Fruit fly (Drosophila melanogaster): ENCODE results near the gene CG8219.

CG8219 gene

DNA sequence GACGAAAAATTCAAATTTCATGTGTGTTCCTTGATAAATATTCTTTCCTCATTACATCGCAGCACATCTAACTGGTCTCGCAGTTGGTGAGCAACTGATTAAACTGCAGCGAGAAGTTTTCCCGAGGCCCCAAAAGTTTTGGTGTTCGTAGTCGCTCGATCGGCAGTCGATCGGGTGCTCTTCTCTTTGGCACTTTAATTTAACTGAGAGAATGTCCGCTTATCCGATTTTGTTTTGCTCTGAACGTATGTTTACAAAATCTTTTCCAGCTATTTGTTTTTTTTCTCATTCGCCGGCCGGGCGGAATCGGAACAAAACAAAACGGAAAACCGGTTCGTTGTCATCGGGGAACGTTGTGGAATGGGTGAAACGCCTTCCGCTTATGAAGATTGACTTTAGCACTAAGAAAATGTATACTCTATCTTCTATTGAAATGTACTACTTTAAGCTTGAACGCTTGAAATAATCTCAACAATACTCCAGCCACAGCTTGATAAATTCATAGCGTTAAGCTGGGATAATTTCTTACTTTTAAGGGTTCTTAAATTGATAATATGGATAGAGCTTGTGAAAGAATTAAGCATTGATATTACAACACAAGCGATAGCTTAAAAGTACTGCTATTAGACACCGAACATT, 18.4 kb downstream of the CG8219 start (continued):
- TF ChIP-seq bowl (GFP tag; IDR thresholded peaks at IDR 0.05) (no peak), pan (optimal IDR thresholded peaks at IDR 0.05) (no peak), pan (GFP tag; optimal IDR thresholded peaks at IDR 0.05 in 1 of 2, IDR thresholded peaks at IDR 0.05 in 1 of 2) (no peak)

DNA sequence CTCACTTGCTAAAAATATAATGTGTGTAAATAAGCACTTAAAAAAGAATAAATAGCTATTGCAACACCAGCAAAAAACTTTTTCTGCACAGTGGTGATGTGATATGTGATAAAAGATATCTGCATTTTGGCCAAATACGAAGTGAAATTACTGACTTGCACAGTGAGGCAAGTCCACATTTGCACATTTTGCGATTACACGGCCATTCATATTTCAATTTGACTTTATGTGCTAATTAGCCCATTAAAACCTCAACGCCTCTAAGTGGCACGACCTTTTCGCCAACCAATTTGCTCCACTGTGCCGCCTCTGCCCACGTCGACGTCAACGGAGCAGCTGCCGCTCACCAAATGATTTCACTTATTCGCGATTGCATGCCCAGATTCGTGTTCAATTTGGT, 19.9 kb downstream of the CG8219 start, which contains the start of gene CG33946:
TSS of gene CG33946 (plus strand) at position 392 of the 400 bp plus-strand sequence.
- TF ChIP-seq HLH54F (GFP tag; optimal IDR thresholded peaks at IDR 0.05) (peak; percentile 4), CG3407 (GFP tag; optimal IDR thresholded peaks at IDR 0.05) (no peak), CG10979 (tag; optimal IDR thresholded peaks at IDR 0.05) (peak; percentile 20), Elba2 (GFP tag; optimal IDR thresholded peaks at IDR 0.05) (no peak), C15 (GFP tag; IDR thresholded peaks at IDR 0.05) (no peak), H15 (GFP tag; IDR thresholded peaks at IDR 0.05) (peak; percentile 59; the same call in 1 of the 3 replicates), CG5245 (GFP tag; optimal IDR thresholded peaks at IDR 0.05) (no peak), CG14014 (GFP tag; IDR thresholded peaks at IDR 0.05) (0 out of 2 replicates have a peak, but pooled peaks have one; percentile 16), klu (GFP tag; IDR thresholded peaks at IDR 0.05) (0 out of 2 replicates have a peak, but pooled peaks have one; percentile 15), CG8944 (GFP tag; optimal IDR thresholded peaks at IDR 0.05) (peak; percentile 32), ind (GFP tag; optimal IDR thresholded peaks at IDR 0.05) (peak; percentile 2), CG6689 (GFP tag; IDR thresholded peaks at IDR 0.05) (peak; percentile 59; the same call in 1 of the 2 replicates), cg (GFP tag; optimal IDR thresholded peaks at IDR 0.05) (no peak), Ssrp (tag; optimal IDR thresholded peaks at IDR 0.05) (no peak), grau (tag; optimal IDR thresholded peaks at IDR 0.05) (no peak), CG1603 (tag; optimal IDR thresholded peaks at IDR 0.05) (peak; percentile 27), Hsf (GFP tag; optimal IDR thresholded peaks at IDR 0.05) (peak; percentile 25), CG15073 (GFP tag; optimal IDR thresholded peaks at IDR 0.05) (no peak), CG33557 (GFP tag; optimal IDR thresholded peaks at IDR 0.05) (no peak), Hand (GFP tag; optimal IDR thresholded peaks at IDR 0.05) (no peak), dpn (GFP tag; optimal IDR thresholded peaks at IDR 0.05) (peak in 1 of 2 experiments; percentile 40), tap (tag; optimal IDR thresholded peaks at IDR 0.05) (no peak), sima (GFP tag; optimal IDR thresholded peaks at IDR 0.05) (no peak), stwl (tag; optimal IDR thresholded peaks at IDR 0.05) (no peak), dmrt99B (tag; optimal IDR thresholded peaks at IDR 0.05) (no peak), sisA (GFP tag; IDR thresholded peaks at IDR 0.05) (peak; percentile 48), CG16815 (GFP tag; optimal IDR thresholded peaks at IDR 0.05) (peak; percentile 29), Scr (GFP tag; IDR thresholded peaks at IDR 0.05; ENCODE audit: partially characterized antibody) (no peak), pan (optimal IDR thresholded peaks at IDR 0.05) (no peak), pan (GFP tag; optimal IDR thresholded peaks at IDR 0.05 in 1 of 2, IDR thresholded peaks at IDR 0.05 in 1 of 2) (peak in 1 of 2 experiments; percentile 55), CG4328 (GFP tag; optimal IDR thresholded peaks at IDR 0.05) (no peak), CG30403 (GFP tag; optimal IDR thresholded peaks at IDR 0.05) (peak; percentile 16), CG18619 (GFP tag; optimal IDR thresholded peaks at IDR 0.05) (no peak), CG13775 (GFP tag; optimal IDR thresholded peaks at IDR 0.05) (peak; percentile 33), CG11504 (tag; optimal IDR thresholded peaks at IDR 0.05) (peak; percentile 13), en (GFP tag; optimal IDR thresholded peaks at IDR 0.05) (no peak), CG17328 (GFP tag; IDR thresholded peaks at IDR 0.05) (peak; percentile 37; the same call in 1 of the 2 replicates), lola (GFP tag; optimal IDR thresholded peaks at IDR 0.05) (peak in 1 of 3 experiments; percentile 13), Chrac-16 (GFP tag; optimal IDR thresholded peaks at IDR 0.05) (peak; percentile 34), danr (GFP tag; IDR thresholded peaks at IDR 0.05) (0 out of 2 replicates have a peak, but pooled peaks have one; percentile 15), HLH3B (GFP tag; IDR thresholded peaks at IDR 0.05) (0 out of 2 replicates have a peak, but pooled peaks have one; percentile 42), stc (GFP tag; IDR thresholded peaks at IDR 0.05) (peak; percentile 61), Atf6 (GFP tag; IDR thresholded peaks at IDR 0.05) (no peak), CG8290 (GFP tag; optimal IDR thresholded peaks at IDR 0.05) (no peak), CG8290 (tag; optimal IDR thresholded peaks at IDR 0.05) (peak in 1 of 2 experiments; percentile 0), trh (GFP tag; optimal IDR thresholded peaks at IDR 0.05) (peak; percentile 28), pnt (GFP tag; optimal IDR thresholded peaks at IDR 0.05) (no peak)
